Fruit fly (Drosophila melanogaster) whole organism, embryonic: ENCODE results near the gene Tsp97E.
A peak's percentile ranks its signal among the peaks of the same experiment; 100 is the strongest.

Experiments used
- Adf1 ChIP-seq: fragments of 200-800 bp; sonication (Bioruptor generic); IDR thresholded peaks from 2 replicates; pipeline ENCODE4 v1.3.6; 2022; ENCODE audit warnings: missing biosample characterization, missing genetic modification characterization
- B-H2 ChIP-seq: fragments of 200-800 bp; sonication (Bioruptor generic); optimal IDR thresholded peaks from 2 replicates; lab custom pipeline; 2018; ENCODE audit warnings: missing biosample characterization, mild to moderate bottlenecking, missing genetic modification characterization
- Bgb ChIP-seq: fragments of 200-800 bp; sonication (Bioruptor generic); IDR thresholded peaks from 2 replicates; pipeline ENCODE4 v1.3.6; 2022; ENCODE audit warnings: missing biosample characterization, missing genetic modification characterization; ENCODE audit not compliant: partially characterized antibody
- CG10147 ChIP-seq: fragments of 200-800 bp; sonication (Bioruptor generic); optimal IDR thresholded peaks from 2 replicates; lab custom pipeline; 2019; ENCODE audit warnings: missing biosample characterization, mild to moderate bottlenecking, missing genetic modification characterization, moderate library complexity
- CG10274 ChIP-seq: fragments of 200-800 bp; sonication (Bioruptor generic); optimal IDR thresholded peaks from 3 replicates; lab custom pipeline; 2017; ENCODE audit warnings: missing biosample characterization, mild to moderate bottlenecking, missing genetic modification characterization
- CG12391 ChIP-seq: fragments of 200-800 bp; sonication (Bioruptor generic); optimal IDR thresholded peaks from 3 replicates; lab custom pipeline; 2018; ENCODE audit warnings: missing biosample characterization, mild to moderate bottlenecking, missing genetic modification characterization, moderate library complexity
- CG13424 ChIP-seq: fragments of 200-800 bp; sonication (Bioruptor generic); optimal IDR thresholded peaks from 2 replicates; lab custom pipeline; 2019; ENCODE audit warnings: missing biosample characterization, mild to moderate bottlenecking, missing genetic modification characterization, moderate library complexity
- CG1529 ChIP-seq: fragments of 200-800 bp; sonication (Bioruptor generic); optimal IDR thresholded peaks from 3 replicates; lab custom pipeline; 2018; ENCODE audit warnings: missing biosample characterization, missing genetic modification characterization
- CG15479 ChIP-seq: fragments of 200-800 bp; sonication (Bioruptor generic); optimal IDR thresholded peaks from 3 replicates; lab custom pipeline; 2019; ENCODE audit warnings: missing biosample characterization, mild to moderate bottlenecking, missing genetic modification characterization, moderate library complexity
- CG17359 ChIP-seq: fragments of 200-800 bp; sonication (Bioruptor generic); optimal IDR thresholded peaks from 3 replicates; lab custom pipeline; 2018; ENCODE audit warnings: missing biosample characterization, mild to moderate bottlenecking, missing genetic modification characterization, moderate library complexity
- CG17361 ChIP-seq: fragments of 200-800 bp; sonication (Bioruptor generic); IDR thresholded peaks from 3 replicates; pipeline ENCODE4 v1.3.6; 2022; ENCODE audit warnings: missing biosample characterization, missing genetic modification characterization
- CG2120 ChIP-seq: fragments of 200-800 bp; sonication (Bioruptor generic); optimal IDR thresholded peaks from 3 replicates; lab custom pipeline; 2016; ENCODE audit warnings: missing biosample characterization, missing genetic modification characterization
- CG32532 ChIP-seq: fragments of 200-800 bp; sonication (Bioruptor generic); IDR thresholded peaks from 2 replicates; pipeline ENCODE4 v1.3.6; 2022; ENCODE audit warnings: missing biosample characterization, missing genetic modification characterization
- CG3281 ChIP-seq: fragments of 200-800 bp; sonication (Bioruptor generic); optimal IDR thresholded peaks from 3 replicates; lab custom pipeline; 2017; ENCODE audit warnings: missing biosample characterization, mild to moderate bottlenecking, missing genetic modification characterization
- CG3407 ChIP-seq: fragments of 200-800 bp; sonication (Bioruptor generic); optimal IDR thresholded peaks from 2 replicates; lab custom pipeline; 2018; ENCODE audit warnings: missing biosample characterization, mild to moderate bottlenecking, missing genetic modification characterization
- CG4282 ChIP-seq: fragments of 200-800 bp; sonication (Bioruptor generic); optimal IDR thresholded peaks from 2 replicates; lab custom pipeline; 2016; ENCODE audit warnings: missing biosample characterization, missing genetic modification characterization
- CG7271 ChIP-seq: fragments of 200-800 bp; sonication (Bioruptor generic); optimal IDR thresholded peaks from 2 replicates; lab custom pipeline; 2018; ENCODE audit warnings: missing biosample characterization, mild to moderate bottlenecking, missing genetic modification characterization, moderate library complexity
- CG8089 ChIP-seq: fragments of 200-800 bp; sonication (Bioruptor generic); optimal IDR thresholded peaks from 3 replicates; lab custom pipeline; 2016; ENCODE audit warnings: missing biosample characterization, missing genetic modification characterization
- CG8290 ChIP-seq, 3 experiments: fragments of 200-800 bp; sonication (Bioruptor generic); optimal IDR thresholded peaks; 2 replicates each; lab custom pipeline; 2016 to 2019; ENCODE audit warnings: missing biosample characterization in 3 of 3, missing genetic modification characterization in 3 of 3, mild to moderate bottlenecking in 2 of 3, moderate library complexity in 1 of 3
- CG9817 ChIP-seq: fragments of 200-800 bp; sonication (Bioruptor generic); optimal IDR thresholded peaks from 2 replicates; lab custom pipeline; 2018; ENCODE audit warnings: missing biosample characterization, mild to moderate bottlenecking, missing genetic modification characterization, moderate library complexity
- CG9932 ChIP-seq: fragments of 200-800 bp; sonication (Bioruptor generic); IDR thresholded peaks from 2 replicates; pipeline ENCODE4 v1.3.6; 2022; ENCODE audit warnings: missing biosample characterization, missing genetic modification characterization
- D ChIP-seq, 2 experiments: fragments of 200-800 bp in 1 of 2; fragments of >200 bp in 1 of 2; sonication (Bioruptor generic) in 1 of 2; optimal IDR thresholded peaks; 2 replicates in 1 of 2; 3 replicates in 1 of 2; lab custom pipeline; 2017; ENCODE audit warnings: mild to moderate bottlenecking in 1 of 2, missing biosample characterization in 1 of 2, missing genetic modification characterization in 1 of 2, missing genetic modification reagents in 1 of 2
- Deaf1 ChIP-seq: fragments of 200-800 bp; optimal IDR thresholded peaks from 3 replicates; lab custom pipeline; 2019; ENCODE audit warnings: missing biosample characterization, mild to moderate bottlenecking, missing genetic modification characterization, moderate library complexity
- Opbp ChIP-seq: fragments of 200-800 bp; sonication (Bioruptor generic); IDR thresholded peaks from 3 replicates; pipeline ENCODE4 v1.3.6; 2022; ENCODE audit warnings: missing biosample characterization, missing genetic modification characterization; ENCODE audit not compliant: partially characterized antibody
- PHDP ChIP-seq: fragments of 200-800 bp; sonication (Bioruptor generic); optimal IDR thresholded peaks from 3 replicates; lab custom pipeline; 2018; ENCODE audit warnings: missing biosample characterization, mild to moderate bottlenecking, missing genetic modification characterization, moderate library complexity
- Rfx ChIP-seq: fragments of 200-800 bp; sonication (Bioruptor generic); IDR thresholded peaks from 2 replicates; pipeline ENCODE4 v1.3.6; 2022; ENCODE audit warnings: missing biosample characterization, missing genetic modification characterization
- Taf1 ChIP-seq: fragments of 200-800 bp; sonication (Bioruptor generic); IDR thresholded peaks from 2 replicates; pipeline ENCODE4 v1.3.6; 2022; ENCODE audit warnings: missing biosample characterization, missing genetic modification characterization
- chinmo ChIP-seq: fragments of 200-800 bp; sonication (Bioruptor generic); IDR thresholded peaks from 4 replicates; pipeline ENCODE4 v1.3.6; 2022; ENCODE audit warnings: missing biosample characterization, missing genetic modification characterization; ENCODE audit not compliant: partially characterized antibody
- fd102C ChIP-seq: fragments of 200-800 bp; sonication (Bioruptor generic); optimal IDR thresholded peaks from 2 replicates; lab custom pipeline; 2018; ENCODE audit warnings: missing biosample characterization, mild to moderate bottlenecking, missing genetic modification characterization, moderate library complexity
- fd3F ChIP-seq: fragments of 200-800 bp; sonication (Bioruptor generic); optimal IDR thresholded peaks from 2 replicates; lab custom pipeline; 2018; ENCODE audit warnings: missing biosample characterization, mild to moderate bottlenecking, missing genetic modification characterization, moderate library complexity
- fu2 ChIP-seq: fragments of 200-800 bp; sonication (Bioruptor generic); optimal IDR thresholded peaks from 2 replicates; lab custom pipeline; 2016; ENCODE audit warnings: missing biosample characterization, missing genetic modification characterization
- gcm ChIP-seq: fragments of 200-800 bp; sonication (Bioruptor generic); optimal IDR thresholded peaks from 2 replicates; lab custom pipeline; 2019; ENCODE audit warnings: missing biosample characterization, mild to moderate bottlenecking, missing genetic modification characterization, moderate library complexity
- grn ChIP-seq: fragments of 200-800 bp; sonication (Bioruptor generic); optimal IDR thresholded peaks from 3 replicates; lab custom pipeline; 2017; ENCODE audit warnings: missing biosample characterization, missing genetic modification characterization
- hth ChIP-seq: fragments of >200 bp; optimal IDR thresholded peaks from 2 replicates; lab custom pipeline; 2017; ENCODE audit warnings: inconsistent platforms
- jumu ChIP-seq: fragments of 200-800 bp; sonication (Bioruptor generic); optimal IDR thresholded peaks from 3 replicates; lab custom pipeline; 2016; ENCODE audit warnings: missing biosample characterization, missing genetic modification characterization
- mirr ChIP-seq: fragments of 200-800 bp; sonication (Bioruptor generic); optimal IDR thresholded peaks from 3 replicates; lab custom pipeline; 2018; ENCODE audit warnings: missing biosample characterization, mild to moderate bottlenecking, missing genetic modification characterization
- pros ChIP-seq: fragments of 200-800 bp; sonication (Bioruptor generic); optimal IDR thresholded peaks from 3 replicates; lab custom pipeline; 2019; ENCODE audit warnings: missing biosample characterization, mild to moderate bottlenecking, missing genetic modification characterization, moderate library complexity
- pzg ChIP-seq: fragments of 200-800 bp; sonication (Bioruptor generic); optimal IDR thresholded peaks from 3 replicates; lab custom pipeline; 2018; ENCODE audit warnings: missing biosample characterization, mild to moderate bottlenecking, missing genetic modification characterization, moderate library complexity
- ro ChIP-seq: fragments of 200-800 bp; sonication (Bioruptor generic); IDR thresholded peaks from 2 replicates; pipeline ENCODE4 v1.3.6; 2022; ENCODE audit warnings: missing biosample characterization, missing genetic modification characterization
- sens ChIP-seq: fragments of 200-800 bp; sonication (Bioruptor generic); peaks from one replicate; lab custom pipeline; 2016; ENCODE audit warnings: missing biosample characterization, missing genetic modification characterization
- slbo ChIP-seq: fragments of 200-800 bp; sonication (Bioruptor generic); IDR thresholded peaks from 2 replicates; pipeline ENCODE4 v1.3.6; 2022; ENCODE audit warnings: missing biosample characterization, missing genetic modification characterization
- usp ChIP-seq: fragments of >200 bp; optimal IDR thresholded peaks from 2 replicates; lab custom pipeline; 2017; ENCODE audit warnings: missing biosample characterization, missing genetic modification characterization

Gene Tsp97E

dm6 chr3R:26952857-26953477 lies 11.7 kb downstream of the Tsp97E start (continued):
- TF ChIP-seq CG12391 = no peak
- no peak for TF ChIP-seq CG13424
- no peak for TF ChIP-seq ro (GFP tag; lab: Robert Waterston, UW)
- no peak for TF ChIP-seq CG9817 (tag; lab: Kevin White, UChicago)
- TF ChIP-seq grn (GFP tag; lab: Kevin White, UChicago) = peak; percentile 70
- no peak for TF ChIP-seq CG17359 (tag; lab: Kevin White, UChicago)
- no peak for TF ChIP-seq CG3281 (GFP tag; lab: Kevin White, UChicago)
- TF ChIP-seq chinmo = 0 out of 4 replicates have a peak, but pooled peaks have one; percentile 65
- no peak for TF ChIP-seq CG32532 (GFP tag; lab: Robert Waterston, UW)
- no peak for TF ChIP-seq CG8089 (GFP tag; lab: Kevin White, UChicago)
- TF ChIP-seq fd102C (GFP tag; lab: Kevin White, UChicago) = no peak
- peak; percentile 33 for TF ChIP-seq mirr (GFP tag; lab: Kevin White, UChicago)
- no peak for TF ChIP-seq CG8290 (GFP tag; optimal IDR thresholded peaks at IDR 0.05; lab: Kevin White, UChicago)
- TF ChIP-seq CG8290 (tag; optimal IDR thresholded peaks at IDR 0.05; lab: Kevin White, UChicago) = peak in 1 of 2 experiments; percentile 33
- no peak for TF ChIP-seq CG1529
- TF ChIP-seq CG10274 = no peak
- TF ChIP-seq fu2 = no peak
- TF ChIP-seq CG10147 = no peak
- no peak for TF ChIP-seq CG9932
- TF ChIP-seq CG2120 (GFP tag; lab: Kevin White, UChicago) = no peak
- TF ChIP-seq pros (GFP tag; lab: Kevin White, UChicago) = peak; percentile 91
- TF ChIP-seq jumu = no peak
- TF ChIP-seq Deaf1 (tag; lab: Kevin White, UChicago) = peak; percentile 3
- TF ChIP-seq gcm (GFP tag; lab: Kevin White, UChicago) = no peak
- TF ChIP-seq PHDP (tag; lab: Kevin White, UChicago) = no peak
- no peak for TF ChIP-seq CG3407 (GFP tag; lab: Kevin White, UChicago)
- no peak for TF ChIP-seq B-H2 (GFP tag; lab: Kevin White, UChicago)
- TF ChIP-seq hth = no peak
- TF ChIP-seq sens = peak; percentile 41
- no peak for TF ChIP-seq pzg
- no peak for TF ChIP-seq slbo (GFP tag; lab: Robert Waterston, UW)
- no peak for TF ChIP-seq usp (GFP tag; lab: Kevin White, UChicago)
- no peak for TF ChIP-seq fd3F (GFP tag; lab: Kevin White, UChicago)
- TF ChIP-seq Adf1 (GFP tag; lab: Robert Waterston, UW) = no peak
- TF ChIP-seq D (optimal IDR thresholded peaks at IDR 0.05; lab: Kevin White, UChicago) = no peak
- no peak for TF ChIP-seq D (GFP tag; optimal IDR thresholded peaks at IDR 0.05; lab: Kevin White, UChicago)
- TF ChIP-seq CG4282 (GFP tag; lab: Kevin White, UChicago) = no peak
- TF ChIP-seq Bgb (GFP tag; lab: Robert Waterston, UW) = peak; percentile 22; the same call in 1 of the 2 replicates
- TF ChIP-seq Rfx (GFP tag; lab: Robert Waterston, UW) = 0 out of 2 replicates have a peak, but pooled peaks have one; percentile 4
- no peak for TF ChIP-seq Taf1 (GFP tag; lab: Robert Waterston, UW)
- no peak for TF ChIP-seq Opbp
- TF ChIP-seq CG17361 = no peak
- no peak for TF ChIP-seq CG7271 (tag; lab: Kevin White, UChicago)
- TF ChIP-seq CG15479 = no peak
